Fruit fly (Drosophila melanogaster): ENCODE results near the gene CG42788.

Gene CG42788

DNA sequence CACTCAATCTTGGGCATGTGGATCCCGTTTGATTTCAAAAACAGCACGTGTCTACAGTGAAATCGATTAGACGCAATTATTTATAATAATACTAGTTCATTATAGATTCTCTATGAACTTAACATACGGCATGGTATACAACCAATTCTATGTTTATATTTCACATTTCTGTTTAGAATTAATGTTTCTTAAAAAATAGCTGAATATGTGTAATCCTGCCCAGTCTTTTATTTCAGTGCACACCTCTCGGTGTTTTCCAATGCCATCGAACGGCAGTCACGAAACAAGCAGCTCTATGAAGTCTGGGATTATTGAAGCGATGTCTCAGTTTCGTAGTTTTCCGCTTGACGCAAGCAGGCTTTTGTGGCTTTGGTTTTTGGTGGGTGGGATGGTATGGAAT is 14.0 kb downstream of the CG42788 start (continued):
- TF ChIP-seq nmo (GFP tag; optimal IDR thresholded peaks at IDR 0.05) (peak; percentile 44), dpn (GFP tag; optimal IDR thresholded peaks at IDR 0.05) (peak in 1 of 2 experiments; percentile 1), Ptx1 (GFP tag; IDR thresholded peaks at IDR 0.05) (peak; percentile 60), Sox102F (GFP tag; optimal IDR thresholded peaks at IDR 0.05) (peak; percentile 58), CoRest (tag; optimal IDR thresholded peaks at IDR 0.05) (peak; percentile 25), grau (tag; optimal IDR thresholded peaks at IDR 0.05) (peak; percentile 52), CG7556 (GFP tag; optimal IDR thresholded peaks at IDR 0.05) (peak; percentile 54), Abd-B (GFP tag; optimal IDR thresholded peaks at IDR 0.05) (no peak), CG15269 (tag; optimal IDR thresholded peaks at IDR 0.05) (peak; percentile 54), tap (tag; optimal IDR thresholded peaks at IDR 0.05) (peak; percentile 16), CG10979 (tag; optimal IDR thresholded peaks at IDR 0.05) (peak; percentile 33), CG18599 (GFP tag; optimal IDR thresholded peaks at IDR 0.05) (peak; percentile 69), lab (GFP tag; optimal IDR thresholded peaks at IDR 0.05) (peak; percentile 73), ara (GFP tag; IDR thresholded peaks at IDR 0.05) (no peak), ATbp (GFP tag; optimal IDR thresholded peaks at IDR 0.05) (peak; percentile 13), phol (tag; optimal IDR thresholded peaks at IDR 0.05) (peak; percentile 49), PHDP (tag; optimal IDR thresholded peaks at IDR 0.05) (peak; percentile 56), HLH3B (GFP tag; IDR thresholded peaks at IDR 0.05) (peak; percentile 43; the same call in 1 of the 2 replicates), peb (GFP tag; IDR thresholded peaks at IDR 0.05) (no peak), CG17912 (GFP tag; optimal IDR thresholded peaks at IDR 0.05) (no peak), cwo (GFP tag; optimal IDR thresholded peaks at IDR 0.05) (peak; percentile 90), Asciz (GFP tag; optimal IDR thresholded peaks at IDR 0.05) (peak; percentile 19), CG33213 (GFP tag; optimal IDR thresholded peaks at IDR 0.05) (no peak), scrt (GFP tag; optimal IDR thresholded peaks at IDR 0.05) (peak; percentile 16), CG2678 (tag; optimal IDR thresholded peaks at IDR 0.05) (peak; percentile 64), CG30403 (GFP tag; optimal IDR thresholded peaks at IDR 0.05) (peak; percentile 44), CG4424 (GFP tag; optimal IDR thresholded peaks at IDR 0.05) (peak; percentile 24), CG1233 (GFP tag; optimal IDR thresholded peaks at IDR 0.05) (no peak), CG6683 (GFP tag; optimal IDR thresholded peaks at IDR 0.05) (peak; percentile 17), stc (GFP tag; IDR thresholded peaks at IDR 0.05) (peak; percentile 65; the same call in 1 of the 2 replicates), Poxn (GFP tag; IDR thresholded peaks at IDR 0.05) (no peak), CG6272 (GFP tag; IDR thresholded peaks at IDR 0.05) (no peak), CG17361 (GFP tag; IDR thresholded peaks at IDR 0.05) (peak; percentile 57; the same call in 2 of the 3 replicates), CG2199 (GFP tag; IDR thresholded peaks at IDR 0.05) (peak; percentile 95), Hr78 (GFP tag; optimal IDR thresholded peaks at IDR 0.05) (peak in 1 of 2 experiments; percentile 28), Hmr (GFP tag; optimal IDR thresholded peaks at IDR 0.05) (peak; percentile 46), gro (GFP tag; optimal IDR thresholded peaks at IDR 0.05) (no peak), dysf (GFP tag; IDR thresholded peaks at IDR 0.05) (peak; percentile 52; the same call in 2 of the 3 replicates), CG31441 (GFP tag; IDR thresholded peaks at IDR 0.05) (peak; percentile 56), CG1603 (tag; optimal IDR thresholded peaks at IDR 0.05) (peak; percentile 59), dmrt99B (tag; optimal IDR thresholded peaks at IDR 0.05) (peak; percentile 74), CG17359 (tag; optimal IDR thresholded peaks at IDR 0.05) (peak; percentile 69), CG8924 (tag; optimal IDR thresholded peaks at IDR 0.05) (peak; percentile 27), CG10267 (tag; optimal IDR thresholded peaks at IDR 0.05) (peak; percentile 14), Doc3 (GFP tag; IDR thresholded peaks at IDR 0.05; ENCODE audit: partially characterized antibody) (no peak), CG11247 (GFP tag; IDR thresholded peaks at IDR 0.05) (no peak), CG3726 (GFP tag; IDR thresholded peaks at IDR 0.05) (no peak), unpg (GFP tag; optimal IDR thresholded peaks at IDR 0.05) (peak; percentile 58), Lhr (GFP tag; optimal IDR thresholded peaks at IDR 0.05) (no peak)
